Fruit fly (Drosophila melanogaster) whole organism, embryonic: ENCODE data around the gene CG8042.

ENCODE experiments used
- CG14965 ChIP-seq: fragments of 200-800 bp; sonication (Bioruptor generic); optimal IDR thresholded peaks from 2 replicates; lab custom pipeline; 2016; ENCODE audit warnings: missing biosample characterization, missing genetic modification characterization, borderline replicate concordance
- CG1792 ChIP-seq: fragments of 200-800 bp; sonication (Bioruptor generic); optimal IDR thresholded peaks from 2 replicates; lab custom pipeline; 2016; ENCODE audit warnings: missing biosample characterization, missing genetic modification characterization
- CG32532 ChIP-seq: fragments of 200-800 bp; sonication (Bioruptor generic); IDR thresholded peaks from 2 replicates; pipeline ENCODE4 v1.3.6; 2022; ENCODE audit warnings: missing biosample characterization, missing genetic modification characterization
- GATAe ChIP-seq: fragments of 200-800 bp; sonication (Bioruptor generic); conservative IDR thresholded peaks from 2 replicates; pipeline ENCODE4 v1.3.6; 2022; ENCODE audit warnings: missing biosample characterization, missing genetic modification characterization
- Sox100B ChIP-seq: fragments of 200-800 bp; sonication (Bioruptor generic); optimal IDR thresholded peaks from 3 replicates; lab custom pipeline; 2018; ENCODE audit warnings: missing biosample characterization, mild to moderate bottlenecking, missing genetic modification characterization

DNA sequence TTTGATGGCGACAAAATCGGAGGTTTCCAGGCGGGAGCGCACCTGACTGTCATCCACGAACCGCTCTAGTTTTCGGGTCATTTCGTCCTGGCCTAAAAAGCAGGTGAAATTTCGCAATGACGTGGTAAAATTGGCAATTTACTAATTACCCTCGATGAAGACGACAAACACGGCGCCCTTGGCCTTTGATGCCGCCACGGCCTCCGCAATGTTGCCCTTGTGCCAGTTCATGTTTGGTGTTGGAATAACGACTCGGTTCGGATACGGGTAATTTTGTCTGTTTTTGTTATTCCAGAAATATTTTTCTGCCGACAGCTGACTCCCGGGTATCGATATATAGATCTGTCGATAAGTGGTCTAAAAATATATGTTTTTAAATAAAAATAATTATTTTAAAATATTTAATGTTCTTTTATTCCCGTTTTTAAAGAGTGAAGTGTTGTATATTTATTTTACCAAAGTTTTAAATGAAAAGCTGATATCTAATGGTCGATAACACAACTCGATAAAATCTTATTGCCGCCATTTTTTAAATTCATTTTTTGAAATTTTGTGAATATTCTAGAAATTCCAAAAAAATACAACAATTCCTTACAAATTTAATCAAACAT, at the start of gene CG8042:
- TF ChIP-seq Sox100B, result no peak
- TF ChIP-seq CG1792 (GFP tag; lab: Kevin White, UChicago), result no peak
- TF ChIP-seq GATAe (GFP tag; lab: Robert Waterston, UW), result no peak
- TF ChIP-seq CG14965 (GFP tag; lab: Kevin White, UChicago), result no peak
- TF ChIP-seq CG32532 (GFP tag; lab: Robert Waterston, UW), result no peak
